Fruit fly (Drosophila melanogaster): ENCODE results near the gene CG10077.

CG10077 gene

dm6 chr3L:6942103-6942830, 13.4 kb downstream of the CG10077 start (continued):
- TF ChIP-seq grau (tag; optimal IDR thresholded peaks at IDR 0.05) (no peak), CG6272 (GFP tag; IDR thresholded peaks at IDR 0.05) (no peak), CG17385 (GFP tag; optimal IDR thresholded peaks at IDR 0.05) (no peak), CG3726 (GFP tag; IDR thresholded peaks at IDR 0.05) (no peak), CG10209 (GFP tag; optimal IDR thresholded peaks at IDR 0.05) (no peak), CG5953 (GFP tag; IDR thresholded peaks at IDR 0.05) (no peak), CG11398 (GFP tag; optimal IDR thresholded peaks at IDR 0.05) (peak; percentile 5), CG16779 (GFP tag; IDR thresholded peaks at IDR 0.05) (no peak), CG8388 (GFP tag; optimal IDR thresholded peaks at IDR 0.05) (no peak), CG14965 (GFP tag; optimal IDR thresholded peaks at IDR 0.05; ENCODE audit: borderline replicate concordance) (no peak), ash1 (GFP tag; optimal IDR thresholded peaks at IDR 0.05) (no peak), CG2120 (GFP tag; optimal IDR thresholded peaks at IDR 0.05) (no peak), CG10543 (GFP tag; optimal IDR thresholded peaks at IDR 0.05) (no peak), CG14050 (GFP tag; IDR thresholded peaks at IDR 0.05) (no peak), HLH3B (GFP tag; IDR thresholded peaks at IDR 0.05) (no peak), Hey (tag; optimal IDR thresholded peaks at IDR 0.05) (no peak), CG6765 (GFP tag; optimal IDR thresholded peaks at IDR 0.05) (no peak), C15 (GFP tag; IDR thresholded peaks at IDR 0.05) (no peak), Hsf (GFP tag; optimal IDR thresholded peaks at IDR 0.05) (no peak), so (GFP tag; IDR thresholded peaks at IDR 0.05) (no peak), klu (GFP tag; IDR thresholded peaks at IDR 0.05) (no peak), CG10147 (GFP tag; optimal IDR thresholded peaks at IDR 0.05) (no peak), Trl (optimal IDR thresholded peaks at IDR 0.05) (no peak), Trl (GFP tag; optimal IDR thresholded peaks at IDR 0.05) (peak; percentile 16), btn (GFP tag; optimal IDR thresholded peaks at IDR 0.05) (no peak), CG3995 (GFP tag; optimal IDR thresholded peaks at IDR 0.05) (no peak), sc (optimal IDR thresholded peaks at IDR 0.05) (no peak), sc (GFP tag; optimal IDR thresholded peaks at IDR 0.05) (no peak), dpn (GFP tag; optimal IDR thresholded peaks at IDR 0.05) (no peak), CTCF (GFP tag; optimal IDR thresholded peaks at IDR 0.05) (peak; percentile 92), Mad (GFP tag; optimal IDR thresholded peaks at IDR 0.05) (no peak), emc (GFP tag; optimal IDR thresholded peaks at IDR 0.05) (no peak), Ada2b (GFP tag; IDR thresholded peaks at IDR 0.05) (no peak), zen (tag; optimal IDR thresholded peaks at IDR 0.05) (no peak), eve (GFP tag; optimal IDR thresholded peaks at IDR 0.05) (no peak), zfh2 (GFP tag; optimal IDR thresholded peaks at IDR 0.05) (no peak), tin (GFP tag; optimal IDR thresholded peaks at IDR 0.05) (no peak), BtbVII (GFP tag; optimal IDR thresholded peaks at IDR 0.05) (no peak), unc-4 (GFP tag; IDR thresholded peaks at IDR 0.05; ENCODE audit: partially characterized antibody) (peak; percentile 57), Dfd (GFP tag; optimal IDR thresholded peaks at IDR 0.05) (no peak), Camta (GFP tag; optimal IDR thresholded peaks at IDR 0.05) (no peak), dysf (GFP tag; IDR thresholded peaks at IDR 0.05) (no peak), CG10979 (tag; optimal IDR thresholded peaks at IDR 0.05) (no peak), Abd-B (GFP tag; optimal IDR thresholded peaks at IDR 0.05) (no peak), NC2α (GFP tag; optimal IDR thresholded peaks at IDR 0.05) (no peak), Optix (GFP tag; IDR thresholded peaks at IDR 0.05) (no peak), caup (GFP tag; optimal IDR thresholded peaks at IDR 0.05; ENCODE audit: severe bottlenecking) (no peak), CHES-1-like (GFP tag; optimal IDR thresholded peaks at IDR 0.05) (no peak), D19B (GFP tag; optimal IDR thresholded peaks at IDR 0.05) (no peak), CG9932 (GFP tag; IDR thresholded peaks at IDR 0.05) (no peak), CG8359 (GFP tag; optimal IDR thresholded peaks at IDR 0.05; ENCODE audit: borderline replicate concordance) (no peak), zfh1 (GFP tag; IDR thresholded peaks at IDR 0.05) (0 out of 3 replicates have a peak, but pooled peaks have one; percentile 13)

Measured in whole organism, embryonic.